Worm (Caenorhabditis elegans) whole organism, mixed stage, embryonic: ENCODE data around the gene fbxa-96.

ENCODE experiments used
- blmp-1 ChIP-seq: fragments of 150-350 bp; optimal IDR thresholded peaks from 2 replicates; lab custom pipeline; 2014; ENCODE audit warnings: missing biosample characterization, missing genetic modification characterization
- nhr-2 ChIP-seq: fragments of 150-350 bp; optimal IDR thresholded peaks from 2 replicates; lab custom pipeline; 2014; ENCODE audit warnings: missing biosample characterization, missing genetic modification characterization
- nhr-76 ChIP-seq: sonication (generic microtip); optimal IDR thresholded peaks from 2 replicates; lab custom pipeline; 2017; ENCODE audit warnings: missing biosample characterization, missing genetic modification characterization
- sptf-1 ChIP-seq: sonication (generic microtip); optimal IDR thresholded peaks from 2 replicates; lab custom pipeline; 2017; ENCODE audit warnings: mild to moderate bottlenecking, missing genetic modification characterization, moderate library complexity, missing compliant biosample characterization

ce11 chrX:15076042-15076565 lies 15.9 kb upstream of the fbxa-96 start, which contains the start of the genes H40L08.3 and H40L08.9:
- no peak for TF ChIP-seq nhr-76
- no peak for TF ChIP-seq blmp-1 (tag; lab: Kevin White, UChicago)
- no peak for TF ChIP-seq sptf-1
- TF ChIP-seq nhr-2 = no peak
